Fruit fly (Drosophila melanogaster): ENCODE measurements around the gene CG7778.

CG7778 gene

DNA sequence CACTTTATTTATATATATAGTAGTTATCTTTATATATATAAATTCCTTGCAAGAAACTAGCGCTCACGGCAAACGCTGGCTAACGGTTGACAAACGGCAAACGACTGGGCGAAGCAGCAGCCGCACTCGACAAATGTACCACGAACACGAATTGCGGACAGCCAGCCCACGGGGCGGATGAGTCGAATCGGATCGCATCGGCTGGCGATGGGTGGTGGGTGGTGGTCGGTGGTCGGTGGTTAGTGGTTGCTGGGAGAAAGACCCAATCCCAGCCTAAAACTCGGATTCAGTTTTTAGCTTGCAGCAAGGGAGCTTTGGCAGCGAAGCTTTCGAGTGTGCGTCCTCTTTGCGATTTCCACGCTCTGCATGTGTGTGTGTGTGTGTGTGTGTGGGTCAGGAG lies 21.3 kb upstream of the CG7778 start, which contains the start of gene CG7781:
TSS of gene CG7781 (minus strand) at position 260 of the 400 bp plus-strand sequence.
- TF ChIP-seq cg (GFP tag; optimal IDR thresholded peaks at IDR 0.05) (peak; percentile 45), slbo (GFP tag; IDR thresholded peaks at IDR 0.05) (0 out of 2 replicates have a peak, but pooled peaks have one; percentile 24), Med (GFP tag) (peak; percentile 70), Bgb (GFP tag; IDR thresholded peaks at IDR 0.05; ENCODE audit: partially characterized antibody) (no peak; the same call in 1 of the 2 replicates), Trl (optimal IDR thresholded peaks at IDR 0.05) (peak in 1 of 2 experiments; percentile 9), Trl (GFP tag; optimal IDR thresholded peaks at IDR 0.05) (no peak), Lhr (GFP tag; optimal IDR thresholded peaks at IDR 0.05) (no peak), CG43689 (GFP tag; IDR thresholded peaks at IDR 0.05) (no peak), vnd (GFP tag; IDR thresholded peaks at IDR 0.05; ENCODE audit: partially characterized antibody) (no peak), CG18764 (GFP tag; optimal IDR thresholded peaks at IDR 0.05) (no peak), slp2 (GFP tag; optimal IDR thresholded peaks at IDR 0.05) (no peak), CG3726 (GFP tag; IDR thresholded peaks at IDR 0.05) (no peak), zf30C (GFP tag; optimal IDR thresholded peaks at IDR 0.05) (no peak), MTF-1 (GFP tag; optimal IDR thresholded peaks at IDR 0.05; ENCODE audit: borderline replicate concordance) (no peak), Dek (tag; optimal IDR thresholded peaks at IDR 0.05) (no peak), Nf-YC (tag; optimal IDR thresholded peaks at IDR 0.05) (peak; percentile 7), CG7372 (GFP tag; IDR thresholded peaks at IDR 0.05) (0 out of 2 replicates have a peak, but pooled peaks have one; percentile 40), CG32767 (GFP tag; IDR thresholded peaks at IDR 0.05) (0 out of 2 replicates have a peak, but pooled peaks have one; percentile 11), CG14441 (GFP tag; IDR thresholded peaks at IDR 0.05) (0 out of 2 replicates have a peak, but pooled peaks have one; percentile 29), ranshi (GFP tag; IDR thresholded peaks at IDR 0.05) (0 out of 2 replicates have a peak, but pooled peaks have one; percentile 5), Mad (GFP tag; optimal IDR thresholded peaks at IDR 0.05) (no peak), CG2889 (GFP tag; IDR thresholded peaks at IDR 0.05) (no peak), Sry-δ (GFP tag; optimal IDR thresholded peaks at IDR 0.05) (no peak), CG8944 (GFP tag; optimal IDR thresholded peaks at IDR 0.05) (no peak), CG31441 (GFP tag; IDR thresholded peaks at IDR 0.05) (no peak), BEAF-32 (GFP tag; optimal IDR thresholded peaks at IDR 0.05) (no peak), ewg (GFP tag; optimal IDR thresholded peaks at IDR 0.05) (peak; percentile 5), dati (GFP tag; IDR thresholded peaks at IDR 0.05) (no peak), sens-2 (GFP tag; IDR thresholded peaks at IDR 0.05) (no peak), mld (GFP tag; IDR thresholded peaks at IDR 0.05; ENCODE audit: partially characterized antibody) (no peak), Rx (GFP tag; IDR thresholded peaks at IDR 0.05) (no peak), Drgx (GFP tag; IDR thresholded peaks at IDR 0.05) (no peak), Gsc (GFP tag; IDR thresholded peaks at IDR 0.05) (no peak), nom (GFP tag; optimal IDR thresholded peaks at IDR 0.05) (no peak), ttk (GFP tag; IDR thresholded peaks at IDR 0.05) (no peak), Chrac-16 (GFP tag; optimal IDR thresholded peaks at IDR 0.05) (no peak), grau (tag; optimal IDR thresholded peaks at IDR 0.05) (no peak), Blimp-1 (GFP tag; optimal IDR thresholded peaks at IDR 0.05) (no peak), CG9215 (GFP tag; IDR thresholded peaks at IDR 0.05) (no peak), Eip74EF (GFP tag; optimal IDR thresholded peaks at IDR 0.05) (no peak), CG18599 (GFP tag; optimal IDR thresholded peaks at IDR 0.05) (peak; percentile 7), CG1233 (GFP tag; optimal IDR thresholded peaks at IDR 0.05) (no peak), chinmo (GFP tag; IDR thresholded peaks at IDR 0.05; ENCODE audit: partially characterized antibody) (peak; percentile 77; the same call in 1 of the 4 replicates), esg (GFP tag; conservative IDR thresholded peaks at IDR 0.05) (no peak), CG2202 (tag; optimal IDR thresholded peaks at IDR 0.05) (no peak), btn (GFP tag; optimal IDR thresholded peaks at IDR 0.05) (no peak), CG31224 (GFP tag; IDR thresholded peaks at IDR 0.05) (no peak), CG10654 (GFP tag; optimal IDR thresholded peaks at IDR 0.05) (no peak), Sox102F (GFP tag; optimal IDR thresholded peaks at IDR 0.05) (no peak), z (GFP tag; IDR thresholded peaks at IDR 0.05) (peak; percentile 76), Deaf1 (tag; optimal IDR thresholded peaks at IDR 0.05) (peak; percentile 91)

All from whole organism, embryonic.